Fruit fly (Drosophila melanogaster) whole organism, embryonic: ENCODE data around the gene CG10333.

ENCODE experiments used
- Atf3 ChIP-seq: fragments of 200-800 bp; sonication (Bioruptor generic); optimal IDR thresholded peaks from 3 replicates; lab custom pipeline; 2016; ENCODE audit warnings: missing biosample characterization, missing genetic modification characterization
- CG11093 ChIP-seq: fragments of 200-800 bp; sonication (Bioruptor generic); IDR thresholded peaks from 3 replicates; pipeline ENCODE4 v1.3.6; 2022; ENCODE audit warnings: missing biosample characterization, missing genetic modification characterization
- CG12155 ChIP-seq: fragments of 200-800 bp; sonication (Bioruptor generic); optimal IDR thresholded peaks from 3 replicates; lab custom pipeline; 2016; ENCODE audit warnings: missing biosample characterization, missing genetic modification characterization
- CG12219 ChIP-seq: fragments of 200-800 bp; sonication (Bioruptor generic); optimal IDR thresholded peaks from 3 replicates; lab custom pipeline; 2018; ENCODE audit warnings: missing biosample characterization, mild to moderate bottlenecking, missing genetic modification characterization
- CG13624 ChIP-seq: fragments of 200-800 bp; sonication (Bioruptor generic); optimal IDR thresholded peaks from 2 replicates; lab custom pipeline; 2016; ENCODE audit warnings: missing biosample characterization, missing genetic modification characterization
- CG1602 ChIP-seq: fragments of 200-800 bp; sonication (Bioruptor generic); optimal IDR thresholded peaks from 3 replicates; lab custom pipeline; 2016; ENCODE audit warnings: missing biosample characterization, missing genetic modification characterization
- CG1647 ChIP-seq: fragments of 200-800 bp; sonication (Bioruptor generic); optimal IDR thresholded peaks from 3 replicates; lab custom pipeline; 2016; ENCODE audit warnings: missing biosample characterization, missing genetic modification characterization
- CG16863 ChIP-seq: fragments of 200-800 bp; sonication (Bioruptor generic); optimal IDR thresholded peaks from 3 replicates; lab custom pipeline; 2016; ENCODE audit warnings: missing biosample characterization, missing genetic modification characterization
- CG3726 ChIP-seq: fragments of 200-800 bp; sonication (Bioruptor generic); IDR thresholded peaks from 3 replicates; pipeline ENCODE4, ENCODE4 v1.3.6; 2022; ENCODE audit warnings: missing biosample characterization, missing genetic modification characterization
- CG3838 ChIP-seq: fragments of 200-800 bp; sonication (Bioruptor generic); optimal IDR thresholded peaks from 3 replicates; lab custom pipeline; 2016; ENCODE audit warnings: missing biosample characterization, missing genetic modification characterization
- CG3847 ChIP-seq: fragments of 200-800 bp; sonication (Bioruptor generic); IDR thresholded peaks from 2 replicates; pipeline ENCODE4 v1.3.6; 2022; ENCODE audit warnings: missing biosample characterization, missing genetic modification characterization
- CG5953 ChIP-seq: fragments of 200-800 bp; sonication (Bioruptor generic); IDR thresholded peaks from 2 replicates; pipeline ENCODE4 v1.3.6; 2022; ENCODE audit warnings: missing biosample characterization, missing genetic modification characterization
- CG6175 ChIP-seq: fragments of 200-800 bp; sonication (Bioruptor generic); IDR thresholded peaks from 3 replicates; pipeline ENCODE4 v1.3.6; 2022; ENCODE audit warnings: missing biosample characterization, missing genetic modification characterization
- CG6683 ChIP-seq: fragments of 200-800 bp; sonication (Bioruptor generic); optimal IDR thresholded peaks from 2 replicates; lab custom pipeline; 2017; ENCODE audit warnings: missing biosample characterization, mild to moderate bottlenecking, missing genetic modification characterization, missing genetic modification reagents
- CG7745 ChIP-seq: fragments of 200-800 bp; sonication (Bioruptor generic); optimal IDR thresholded peaks from 2 replicates; lab custom pipeline; 2018; ENCODE audit warnings: missing biosample characterization, mild to moderate bottlenecking, missing genetic modification characterization, moderate library complexity
- CG8388 ChIP-seq: fragments of 200-800 bp; sonication (Bioruptor generic); optimal IDR thresholded peaks from 2 replicates; lab custom pipeline; 2019; ENCODE audit warnings: missing biosample characterization, mild to moderate bottlenecking, missing genetic modification characterization, moderate library complexity
- CTCF ChIP-seq: fragments of 200-800 bp; sonication (Bioruptor generic); optimal IDR thresholded peaks from 2 replicates; lab custom pipeline; 2017; ENCODE audit warnings: missing biosample characterization, mild to moderate bottlenecking, missing genetic modification characterization, moderate library complexity
- D ChIP-seq, 2 experiments: fragments of 200-800 bp in 1 of 2; fragments of >200 bp in 1 of 2; sonication (Bioruptor generic) in 1 of 2; optimal IDR thresholded peaks; 2 replicates in 1 of 2; 3 replicates in 1 of 2; lab custom pipeline; 2017; ENCODE audit warnings: mild to moderate bottlenecking in 1 of 2, missing biosample characterization in 1 of 2, missing genetic modification characterization in 1 of 2, missing genetic modification reagents in 1 of 2
- Dp ChIP-seq: fragments of 200-800 bp; sonication (Bioruptor generic); optimal IDR thresholded peaks from 2 replicates; lab custom pipeline; 2018; ENCODE audit warnings: missing biosample characterization, mild to moderate bottlenecking, missing genetic modification characterization, moderate library complexity
- Fer2 ChIP-seq: fragments of 200-800 bp; sonication (Bioruptor generic); optimal IDR thresholded peaks from 2 replicates; lab custom pipeline; 2018; ENCODE audit warnings: missing biosample characterization, mild to moderate bottlenecking, missing genetic modification characterization, moderate library complexity
- GATAe ChIP-seq: fragments of 200-800 bp; sonication (Bioruptor generic); conservative IDR thresholded peaks from 2 replicates; pipeline ENCODE4 v1.3.6; 2022; ENCODE audit warnings: missing biosample characterization, missing genetic modification characterization
- HLH3B ChIP-seq: fragments of 200-800 bp; sonication (Bioruptor generic); IDR thresholded peaks from 2 replicates; pipeline ENCODE4 v1.3.6; 2022; ENCODE audit warnings: missing biosample characterization, missing genetic modification characterization
- Hr78 ChIP-seq, 2 experiments: fragments of 200-800 bp in 1 of 2; fragments of >200 bp in 1 of 2; sonication (Bioruptor generic) in 1 of 2; optimal IDR thresholded peaks; 2 replicates each; lab custom pipeline; 2017 to 2019; ENCODE audit warnings: missing biosample characterization in 2 of 2, missing genetic modification characterization in 2 of 2, mild to moderate bottlenecking in 1 of 2, moderate library complexity in 1 of 2
- MTF-1 ChIP-seq: fragments of 200-800 bp; sonication (Bioruptor generic); optimal IDR thresholded peaks from 2 replicates; lab custom pipeline; 2018; ENCODE audit warnings: missing biosample characterization, mild to moderate bottlenecking, missing genetic modification characterization, borderline replicate concordance
- Neu2 ChIP-seq: fragments of 200-800 bp; sonication (Bioruptor generic); optimal IDR thresholded peaks from 3 replicates; lab custom pipeline; 2016; ENCODE audit warnings: missing biosample characterization, missing genetic modification characterization, borderline replicate concordance
- Opbp ChIP-seq: fragments of 200-800 bp; sonication (Bioruptor generic); IDR thresholded peaks from 3 replicates; pipeline ENCODE4 v1.3.6; 2022; ENCODE audit warnings: missing biosample characterization, missing genetic modification characterization; ENCODE audit not compliant: partially characterized antibody
- Poxn ChIP-seq: fragments of 200-800 bp; sonication (Bioruptor generic); IDR thresholded peaks from 2 replicates; pipeline ENCODE4 v1.3.6; 2022; ENCODE audit warnings: missing biosample characterization, missing genetic modification characterization
- Six4 ChIP-seq: fragments of 200-800 bp; sonication (Bioruptor generic); optimal IDR thresholded peaks from 2 replicates; lab custom pipeline; 2016; ENCODE audit warnings: missing biosample characterization, missing genetic modification characterization
- Sox102F ChIP-seq: fragments of 200-800 bp; sonication (Bioruptor generic); optimal IDR thresholded peaks from 2 replicates; lab custom pipeline; 2018; ENCODE audit warnings: missing biosample characterization, mild to moderate bottlenecking, missing genetic modification characterization, moderate library complexity
- Ssrp ChIP-seq: fragments of 200-800 bp; sonication (Bioruptor generic); optimal IDR thresholded peaks from 2 replicates; lab custom pipeline; 2018; ENCODE audit warnings: missing biosample characterization, mild to moderate bottlenecking, missing genetic modification characterization, moderate library complexity
- Xbp1 ChIP-seq: fragments of 200-800 bp; sonication (Bioruptor generic); optimal IDR thresholded peaks from 3 replicates; lab custom pipeline; 2016; ENCODE audit warnings: missing biosample characterization, mild to moderate bottlenecking, missing genetic modification characterization
- ase ChIP-seq: fragments of 200-800 bp; sonication (Bioruptor generic); IDR thresholded peaks from 3 replicates; pipeline ENCODE4 v1.3.6; 2022; ENCODE audit warnings: missing biosample characterization, missing genetic modification characterization
- ash1 ChIP-seq: fragments of 200-800 bp; sonication (Bioruptor generic); optimal IDR thresholded peaks from 2 replicates; lab custom pipeline; 2018; ENCODE audit warnings: missing biosample characterization, mild to moderate bottlenecking, missing genetic modification characterization
- ato ChIP-seq: fragments of 200-800 bp; sonication (Bioruptor generic); IDR thresholded peaks from 2 replicates; pipeline ENCODE4 v1.3.6; 2022; ENCODE audit warnings: missing biosample characterization, missing genetic modification characterization; ENCODE audit not compliant: partially characterized antibody
- az2 ChIP-seq: fragments of 200-800 bp; sonication (Bioruptor generic); optimal IDR thresholded peaks from 3 replicates; lab custom pipeline; 2016; ENCODE audit warnings: missing biosample characterization, missing genetic modification characterization
- dmrt11E ChIP-seq: fragments of 200-800 bp; sonication (Bioruptor generic); optimal IDR thresholded peaks from 3 replicates; lab custom pipeline; 2018; ENCODE audit warnings: missing biosample characterization, mild to moderate bottlenecking, missing genetic modification characterization, moderate library complexity
- ftz-f1 ChIP-seq: fragments of 200-800 bp; sonication (Bioruptor generic); optimal IDR thresholded peaks from 2 replicates; lab custom pipeline; 2016; ENCODE audit warnings: missing biosample characterization, missing genetic modification characterization
- hkb ChIP-seq, 2 experiments: fragments of 200-800 bp in 1 of 2; fragments of >200 bp in 1 of 2; sonication (Bioruptor generic) in 1 of 2; IDR thresholded peaks in 1 of 2; optimal IDR thresholded peaks in 1 of 2; 2 replicates each; pipeline versions ENCODE4 v1.3.6 to Lab custom; 2017 to 2022; ENCODE audit warnings: missing biosample characterization in 1 of 2, missing genetic modification characterization in 1 of 2
- hth ChIP-seq: fragments of >200 bp; optimal IDR thresholded peaks from 2 replicates; lab custom pipeline; 2017; ENCODE audit warnings: inconsistent platforms
- kah ChIP-seq: fragments of 200-800 bp; sonication (Bioruptor generic); optimal IDR thresholded peaks from 2 replicates; lab custom pipeline; 2018; ENCODE audit warnings: missing biosample characterization, mild to moderate bottlenecking, missing genetic modification characterization
- kni ChIP-seq: fragments of 200-800 bp; sonication (Bioruptor generic); optimal IDR thresholded peaks from 3 replicates; lab custom pipeline; 2017; ENCODE audit warnings: mild to moderate bottlenecking, missing biosample characterization, missing genetic modification reagents, missing genetic modification characterization
- nerfin-2 ChIP-seq: fragments of 200-800 bp; sonication (Bioruptor generic); IDR thresholded peaks from 2 replicates; pipeline ENCODE4 v1.3.6; 2022; ENCODE audit warnings: missing biosample characterization, missing genetic modification characterization; ENCODE audit not compliant: partially characterized antibody
- nmo ChIP-seq: fragments of 200-800 bp; sonication (Bioruptor generic); optimal IDR thresholded peaks from 2 replicates; lab custom pipeline; 2018; ENCODE audit warnings: missing biosample characterization, mild to moderate bottlenecking, missing genetic modification characterization, moderate library complexity
- rib ChIP-seq: fragments of 200-800 bp; sonication (Bioruptor generic); IDR thresholded peaks from 2 replicates; pipeline ENCODE4 v1.3.6; 2022; ENCODE audit warnings: missing biosample characterization, missing genetic modification characterization
- ro ChIP-seq: fragments of 200-800 bp; sonication (Bioruptor generic); IDR thresholded peaks from 2 replicates; pipeline ENCODE4 v1.3.6; 2022; ENCODE audit warnings: missing biosample characterization, missing genetic modification characterization
- sens-2 ChIP-seq: fragments of 200-800 bp; sonication (Bioruptor generic); IDR thresholded peaks from 2 replicates; pipeline ENCODE4 v1.3.6; 2022; ENCODE audit warnings: missing biosample characterization, missing genetic modification characterization
- sim ChIP-seq: fragments of 200-800 bp; sonication (Bioruptor generic); IDR thresholded peaks from 2 replicates; pipeline ENCODE4 v1.3.6; 2022; ENCODE audit warnings: missing biosample characterization, missing genetic modification characterization
- sug ChIP-seq: fragments of 200-800 bp; optimal IDR thresholded peaks from 2 replicates; lab custom pipeline; 2019; ENCODE audit warnings: missing biosample characterization, mild to moderate bottlenecking, missing genetic modification characterization, moderate library complexity
- toy ChIP-seq: fragments of 200-800 bp; sonication (Bioruptor generic); IDR thresholded peaks from 2 replicates; pipeline ENCODE4 v1.3.6; 2022; ENCODE audit warnings: missing biosample characterization, missing genetic modification characterization
- vfl ChIP-seq: fragments of 200-800 bp; sonication (Bioruptor generic); optimal IDR thresholded peaks from 2 replicates; lab custom pipeline; 2016; ENCODE audit warnings: missing biosample characterization, missing genetic modification characterization

Gene CG10333

dm6 chr2L:18617003-18617402, 10.4 kb downstream of the CG10333 start, which contains the start of gene MESR3 (continued):
- TF ChIP-seq dmrt11E (tag; lab: Kevin White, UChicago) (peak; percentile 34), Dp (GFP tag; lab: Kevin White, UChicago) (no peak), CG8388 (GFP tag; lab: Kevin White, UChicago) (peak; percentile 78), CG3838 (no peak), CG1602 (GFP tag; lab: Kevin White, UChicago) (peak; percentile 58), Poxn (GFP tag; lab: Robert Waterston, UW) (no peak), rib (no peak), az2 (GFP tag; lab: Kevin White, UChicago) (peak; percentile 19), Hr78 (GFP tag; optimal IDR thresholded peaks at IDR 0.05; lab: Kevin White, UChicago) (peak in 1 of 2 experiments; percentile 40), ftz-f1 (peak; percentile 30), toy (GFP tag; lab: Robert Waterston, UW) (no peak), CG16863 (GFP tag; lab: Kevin White, UChicago) (no peak), sim (GFP tag; lab: Robert Waterston, UW) (no peak), nerfin-2 (GFP tag; lab: Robert Waterston, UW) (no peak), vfl (no peak), CG13624 (peak; percentile 33), CG12155 (GFP tag; lab: Kevin White, UChicago) (no peak), Sox102F (peak; percentile 16), CG3847 (peak; percentile 51), MTF-1 (peak; percentile 57), hth (no peak), CG1647 (GFP tag; lab: Kevin White, UChicago) (no peak), nmo (peak; percentile 75), CG11093 (no peak), D (optimal IDR thresholded peaks at IDR 0.05; lab: Kevin White, UChicago) (no peak), D (GFP tag; optimal IDR thresholded peaks at IDR 0.05; lab: Kevin White, UChicago) (peak; percentile 39), CG3726 (GFP tag; lab: Robert Waterston, UW) (peak; percentile 66; the same call in 1 of the 3 replicates), Fer2 (tag; lab: Kevin White, UChicago) (peak; percentile 15), Six4 (peak; percentile 65), Opbp (GFP tag; lab: Robert Waterston, UW) (0 out of 3 replicates have a peak, but pooled peaks have one; percentile 46), ato (GFP tag; lab: Robert Waterston, UW) (no peak; the same call in 1 of the 2 replicates), ash1 (GFP tag; lab: Kevin White, UChicago) (peak; percentile 72), CG12219 (GFP tag; lab: Kevin White, UChicago) (no peak), ase (GFP tag; lab: Robert Waterston, UW) (peak; percentile 66; the same call in 1 of the 3 replicates), kni (no peak), sug (tag; lab: Kevin White, UChicago) (no peak), CTCF (no peak), Ssrp (tag; lab: Kevin White, UChicago) (peak; percentile 65), kah (GFP tag; lab: Kevin White, UChicago) (peak; percentile 57), CG5953 (peak; percentile 44; the same call in 1 of the 2 replicates), Xbp1 (GFP tag; lab: Kevin White, UChicago) (peak; percentile 76), CG6175 (GFP tag; lab: Robert Waterston, UW) (0 out of 3 replicates have a peak, but pooled peaks have one; percentile 9), Atf3 (GFP tag; lab: Kevin White, UChicago) (no peak), ro (GFP tag; lab: Robert Waterston, UW) (no peak), CG6683 (peak; percentile 68), hkb (optimal IDR thresholded peaks at IDR 0.05; lab: Kevin White, UChicago) (no peak), hkb (GFP tag; IDR thresholded peaks at IDR 0.05; lab: Robert Waterston, UW) (peak; percentile 88), GATAe (no peak), HLH3B (GFP tag; lab: Robert Waterston, UW) (peak; percentile 72; the same call in 1 of the 2 replicates), Neu2 (no peak), sens-2 (no peak), CG7745 (tag; lab: Kevin White, UChicago) (no peak)
